Worm (Caenorhabditis elegans): Measurements from ENCODE around the gene F13A2.4.

The F13A2.4 gene

ce11 chrV:4374625-4375024 lies 25.4 kb downstream of the F13A2.4 start, which contains the start of gene neg-1:
neg-1 (minus strand) TSS chrV:4374874.
- no peak for TF ChIP-seq ref-1 (GFP tag; conservative IDR thresholded peaks at IDR 0.05)
- TF ChIP-seq ztf-23 (GFP tag; IDR thresholded peaks at IDR 0.05) = no peak
- no peak for TF ChIP-seq klf-2 (GFP tag; conservative IDR thresholded peaks at IDR 0.05)
- TF ChIP-seq tab-1 (GFP tag; IDR thresholded peaks at IDR 0.05) = no peak
- TF ChIP-seq flt-1 (GFP tag; IDR thresholded peaks at IDR 0.05) = no peak
- TF ChIP-seq med-1 (GFP tag; optimal IDR thresholded peaks at IDR 0.05; ENCODE audit: insufficient read depth) = no peak
- TF ChIP-seq cog-1 (tag; optimal IDR thresholded peaks at IDR 0.05) = no peak
- no peak for TF ChIP-seq ztf-29 (GFP tag; IDR thresholded peaks at IDR 0.05)
- TF ChIP-seq T22C8.4 (GFP tag; IDR thresholded peaks at IDR 0.05) = no peak

ce11 chrV:4373656-4374055 lies 26.4 kb downstream of the F13A2.4 start:
- TF ChIP-seq klf-2 (GFP tag; conservative IDR thresholded peaks at IDR 0.05) (no peak), ref-1 (GFP tag; conservative IDR thresholded peaks at IDR 0.05) (no peak), ztf-29 (GFP tag; IDR thresholded peaks at IDR 0.05) (no peak), cog-1 (tag; optimal IDR thresholded peaks at IDR 0.05) (no peak), T22C8.4 (GFP tag; IDR thresholded peaks at IDR 0.05) (no peak), med-1 (GFP tag; optimal IDR thresholded peaks at IDR 0.05; ENCODE audit: insufficient read depth) (no peak), ztf-23 (GFP tag; IDR thresholded peaks at IDR 0.05) (no peak), tab-1 (GFP tag; IDR thresholded peaks at IDR 0.05) (no peak), flt-1 (GFP tag; IDR thresholded peaks at IDR 0.05) (no peak)

ce11 chrV:4372986-4373385 lies 27.0 kb downstream of the F13A2.4 start:
- TF ChIP-seq klf-2 (GFP tag; conservative IDR thresholded peaks at IDR 0.05) (no peak), cog-1 (tag; optimal IDR thresholded peaks at IDR 0.05) (no peak), med-1 (GFP tag; optimal IDR thresholded peaks at IDR 0.05; ENCODE audit: insufficient read depth) (no peak), ztf-23 (GFP tag; IDR thresholded peaks at IDR 0.05) (no peak), ztf-29 (GFP tag; IDR thresholded peaks at IDR 0.05) (no peak), T22C8.4 (GFP tag; IDR thresholded peaks at IDR 0.05) (no peak), ref-1 (GFP tag; conservative IDR thresholded peaks at IDR 0.05) (no peak), tab-1 (GFP tag; IDR thresholded peaks at IDR 0.05) (no peak), flt-1 (GFP tag; IDR thresholded peaks at IDR 0.05) (no peak)

ce11 chrV:4371309-4371933 lies 28.6 kb downstream of the F13A2.4 start, which contains the start of the genes gmpr-1 and fipp-1:
gmpr-1 (minus strand) TSS chrV:4371383.
fipp-1 (plus strand) TSS chrV:4371807.
- TF ChIP-seq flt-1 (GFP tag; IDR thresholded peaks at IDR 0.05) (no peak), cog-1 (tag; optimal IDR thresholded peaks at IDR 0.05) (no peak), ztf-29 (GFP tag; IDR thresholded peaks at IDR 0.05) (no peak), tab-1 (GFP tag; IDR thresholded peaks at IDR 0.05) (no peak), med-1 (GFP tag; optimal IDR thresholded peaks at IDR 0.05; ENCODE audit: insufficient read depth) (no peak), ref-1 (GFP tag; conservative IDR thresholded peaks at IDR 0.05) (no peak), T22C8.4 (GFP tag; IDR thresholded peaks at IDR 0.05) (no peak), klf-2 (GFP tag; conservative IDR thresholded peaks at IDR 0.05) (no peak), ztf-23 (GFP tag; IDR thresholded peaks at IDR 0.05) (no peak)

- TF ChIP-seq tab-1 (GFP tag; IDR thresholded peaks at IDR 0.05) = no peak
- no peak for TF ChIP-seq flt-1 (GFP tag; IDR thresholded peaks at IDR 0.05)
- TF ChIP-seq ref-1 (GFP tag; conservative IDR thresholded peaks at IDR 0.05) = no peak
- TF ChIP-seq ztf-29 (GFP tag; IDR thresholded peaks at IDR 0.05) = no peak
- no peak for TF ChIP-seq med-1 (GFP tag; optimal IDR thresholded peaks at IDR 0.05; ENCODE audit: insufficient read depth)
- TF ChIP-seq T22C8.4 (GFP tag; IDR thresholded peaks at IDR 0.05) = no peak
- no peak for TF ChIP-seq cog-1 (tag; optimal IDR thresholded peaks at IDR 0.05)
- TF ChIP-seq klf-2 (GFP tag; conservative IDR thresholded peaks at IDR 0.05) = no peak
- TF ChIP-seq ztf-23 (GFP tag; IDR thresholded peaks at IDR 0.05) = no peak
Measured at ce11 chrV:4370515-4370914, 29.5 kb downstream of the F13A2.4 start.

ce11 chrV:4366440-4366839 lies 33.6 kb downstream of the F13A2.4 start, which contains the start of gene F32D1.11:
F32D1.11 (minus strand) TSS chrV:4366540.
- no peak for TF ChIP-seq med-1 (GFP tag; optimal IDR thresholded peaks at IDR 0.05; ENCODE audit: insufficient read depth)
- TF ChIP-seq klf-2 (GFP tag; conservative IDR thresholded peaks at IDR 0.05) = no peak
- TF ChIP-seq cog-1 (tag; optimal IDR thresholded peaks at IDR 0.05) = no peak
- no peak for TF ChIP-seq ztf-23 (GFP tag; IDR thresholded peaks at IDR 0.05)
- TF ChIP-seq flt-1 (GFP tag; IDR thresholded peaks at IDR 0.05) = no peak
- TF ChIP-seq ref-1 (GFP tag; conservative IDR thresholded peaks at IDR 0.05) = no peak
- TF ChIP-seq T22C8.4 (GFP tag; IDR thresholded peaks at IDR 0.05) = no peak
- no peak for TF ChIP-seq tab-1 (GFP tag; IDR thresholded peaks at IDR 0.05)
- TF ChIP-seq ztf-29 (GFP tag; IDR thresholded peaks at IDR 0.05) = no peak

- TF ChIP-seq ztf-23 (GFP tag; IDR thresholded peaks at IDR 0.05) (no peak), ztf-29 (GFP tag; IDR thresholded peaks at IDR 0.05) (no peak), T22C8.4 (GFP tag; IDR thresholded peaks at IDR 0.05) (no peak), ref-1 (GFP tag; conservative IDR thresholded peaks at IDR 0.05) (no peak), klf-2 (GFP tag; conservative IDR thresholded peaks at IDR 0.05) (no peak), tab-1 (GFP tag; IDR thresholded peaks at IDR 0.05) (no peak), flt-1 (GFP tag; IDR thresholded peaks at IDR 0.05) (no peak), cog-1 (tag; optimal IDR thresholded peaks at IDR 0.05) (no peak), med-1 (GFP tag; optimal IDR thresholded peaks at IDR 0.05; ENCODE audit: insufficient read depth) (no peak)
Measured at ce11 chrV:4364517-4364916, 35.5 kb downstream of the F13A2.4 start, which contains the start of gene grl-13. grl-13 (minus strand) TSS chrV:4364617.

- TF ChIP-seq T22C8.4 (GFP tag; IDR thresholded peaks at IDR 0.05) = no peak
- TF ChIP-seq ztf-23 (GFP tag; IDR thresholded peaks at IDR 0.05) = no peak
- no peak for TF ChIP-seq ztf-29 (GFP tag; IDR thresholded peaks at IDR 0.05)
- TF ChIP-seq med-1 (GFP tag; optimal IDR thresholded peaks at IDR 0.05; ENCODE audit: insufficient read depth) = no peak
- no peak for TF ChIP-seq cog-1 (tag; optimal IDR thresholded peaks at IDR 0.05)
- no peak for TF ChIP-seq ref-1 (GFP tag; conservative IDR thresholded peaks at IDR 0.05)
- TF ChIP-seq flt-1 (GFP tag; IDR thresholded peaks at IDR 0.05) = no peak
- no peak for TF ChIP-seq klf-2 (GFP tag; conservative IDR thresholded peaks at IDR 0.05)
- no peak for TF ChIP-seq tab-1 (GFP tag; IDR thresholded peaks at IDR 0.05)
Measured at ce11 chrV:4361505-4361904, 38.5 kb downstream of the F13A2.4 start, which contains the start of gene F32D1.3. F32D1.3 (minus strand) TSS chrV:4361569.

ce11 chrV:4360018-4360417 lies 40.0 kb downstream of the F13A2.4 start:
- TF ChIP-seq ztf-23 (GFP tag; IDR thresholded peaks at IDR 0.05) (no peak), cog-1 (tag; optimal IDR thresholded peaks at IDR 0.05) (no peak), T22C8.4 (GFP tag; IDR thresholded peaks at IDR 0.05) (no peak), klf-2 (GFP tag; conservative IDR thresholded peaks at IDR 0.05) (no peak), tab-1 (GFP tag; IDR thresholded peaks at IDR 0.05) (no peak), med-1 (GFP tag; optimal IDR thresholded peaks at IDR 0.05; ENCODE audit: insufficient read depth) (no peak), ztf-29 (GFP tag; IDR thresholded peaks at IDR 0.05) (no peak), flt-1 (GFP tag; IDR thresholded peaks at IDR 0.05) (no peak), ref-1 (GFP tag; conservative IDR thresholded peaks at IDR 0.05) (no peak)

Measured in whole organism, midembryonic.